Fruit fly (Drosophila melanogaster) whole organism, wandering third instar larva: ENCODE results near the gene dpr16.
A peak's percentile ranks its signal among the peaks of the same experiment; 100 is the strongest.

Experiments
- Hnf4 ChIP-seq: fragments of 200-800 bp; sonication (Bioruptor generic); optimal IDR thresholded peaks from 2 replicates; lab custom pipeline; 2016; ENCODE audit warnings: missing biosample characterization, mild to moderate bottlenecking, missing genetic modification characterization
- Hr83 ChIP-seq: fragments of 200-300 bp; sonication (Bioruptor generic); optimal IDR thresholded peaks from 2 replicates; lab custom pipeline; 2016; ENCODE audit warnings: missing biosample characterization, mild to moderate bottlenecking, missing genetic modification characterization, moderate library complexity; ENCODE audit not compliant: poor library complexity, severe bottlenecking
- dl ChIP-seq, 2 experiments: fragments of 175-275, 200-275 bp in 1 of 2; fragments of 200-275 bp in 1 of 2; sonication (Bioruptor generic); optimal IDR thresholded peaks; lab custom pipeline; 2018; ENCODE audit warnings: mild to moderate bottlenecking in 2 of 2, missing biosample characterization in 2 of 2, missing genetic modification characterization in 2 of 2, moderate library complexity in 2 of 2; ENCODE audit not compliant: partially characterized antibody in 2 of 2, insufficient read depth in 1 of 2
- dsf ChIP-seq: sonication (Bioruptor generic); optimal IDR thresholded peaks from 2 replicates; lab custom pipeline; 2016; ENCODE audit warnings: missing biosample characterization, missing genetic modification characterization, borderline replicate concordance
- ey ChIP-seq: fragments of 200-800 bp; sonication (Bioruptor generic); optimal IDR thresholded peaks from 2 replicates; lab custom pipeline; 2016; ENCODE audit warnings: missing biosample characterization, missing genetic modification characterization
- h ChIP-seq: fragments of 200-800 bp; sonication (Bioruptor generic); optimal IDR thresholded peaks from 3 replicates; lab custom pipeline; 2016; ENCODE audit warnings: missing biosample characterization, mild to moderate bottlenecking, missing genetic modification characterization
- lola ChIP-seq: fragments of >200 bp; optimal IDR thresholded peaks from 2 replicates; lab custom pipeline; 2017; ENCODE audit warnings: missing biosample characterization, missing genetic modification characterization
- sage ChIP-seq: fragments of 200-800 bp; sonication (Bioruptor generic); optimal IDR thresholded peaks from 2 replicates; lab custom pipeline; 2016; ENCODE audit warnings: missing biosample characterization, mild to moderate bottlenecking, missing genetic modification characterization

dm6 chr3R:5127790-5128243 lies 22.9 kb upstream of the dpr16 start, which contains the start of gene RabGGTa:
- TF ChIP-seq ey (GFP tag; lab: Kevin White, UChicago) (peak; percentile 45), Hr83 (GFP tag; lab: Kevin White, UChicago) (no peak), Hnf4 (GFP tag; lab: Kevin White, UChicago) (no peak), sage (GFP tag; lab: Kevin White, UChicago) (no peak), h (GFP tag; lab: Kevin White, UChicago) (peak; percentile 51), dsf (no peak), lola (no peak), dl (GFP tag; optimal IDR thresholded peaks at IDR 0.05; lab: Kevin White, UChicago; ENCODE audit: insufficient read depth in 1 of 2, partially characterized antibody in 2 of 2) (no peak)
